Worm (Caenorhabditis elegans) whole organism, mixed stage, embryonic: Measurements from ENCODE around the gene T26H10.2.

Experiments
- ceh-39 ChIP-seq: fragments of 150-350 bp; optimal IDR thresholded peaks from 2 replicates; lab custom pipeline; 2014; ENCODE audit warnings: missing biosample characterization, missing genetic modification characterization
- ces-1 ChIP-seq: fragments of 150-350 bp; optimal IDR thresholded peaks from 2 replicates; lab custom pipeline; 2014; ENCODE audit warnings: missing biosample characterization, missing genetic modification reagents, missing genetic modification characterization
- hlh-1 ChIP-seq: fragments of 150-350 bp; optimal IDR thresholded peaks from 2 replicates; lab custom pipeline; 2014; ENCODE audit warnings: missing biosample characterization, missing genetic modification reagents, missing genetic modification characterization
- mep-1 ChIP-seq: fragments of 150-350 bp; optimal IDR thresholded peaks from 2 replicates; lab custom pipeline; 2017; ENCODE audit warnings: missing biosample characterization, missing genetic modification reagents, missing genetic modification characterization, inconsistent platforms
- mls-2 ChIP-seq: sonication (generic microtip); optimal IDR thresholded peaks from 2 replicates; lab custom pipeline; 2016; ENCODE audit warnings: mild to moderate bottlenecking, missing genetic modification characterization, moderate library complexity, missing compliant biosample characterization
- nhr-76 ChIP-seq: sonication (generic microtip); optimal IDR thresholded peaks from 2 replicates; lab custom pipeline; 2017; ENCODE audit warnings: missing biosample characterization, missing genetic modification characterization
- tbx-8 ChIP-seq: fragments of 200-800 bp; sonication (Bioruptor generic); optimal IDR thresholded peaks from 2 replicates; lab custom pipeline; 2018; ENCODE audit warnings: mild to moderate bottlenecking, missing genetic modification characterization, moderate library complexity, missing compliant biosample characterization
- unc-120 ChIP-seq: sonication (generic microtip); optimal IDR thresholded peaks from 2 replicates; lab custom pipeline; 2017; ENCODE audit warnings: missing genetic modification characterization, missing compliant biosample characterization; ENCODE audit not compliant: poor library complexity, severe bottlenecking
- unc-62 ChIP-seq: fragments of 150-350 bp; optimal IDR thresholded peaks from 2 replicates; lab custom pipeline; 2014; ENCODE audit warnings: missing biosample characterization, missing genetic modification reagents, missing genetic modification characterization
- zip-8 ChIP-seq: fragments of 150-350 bp; optimal IDR thresholded peaks from 2 replicates; lab custom pipeline; 2014; ENCODE audit warnings: missing biosample characterization, missing genetic modification characterization
- ztf-11 ChIP-seq: fragments of 150-350 bp; optimal IDR thresholded peaks from 2 replicates; lab custom pipeline; 2014; ENCODE audit warnings: missing biosample characterization, missing genetic modification characterization

T26H10.2 gene

ce11 chrV:11379341-11379740, 45.1 kb downstream of the T26H10.2 start:
- TF ChIP-seq unc-62 (GFP tag; lab: Kevin White, UChicago) = no peak
- TF ChIP-seq ces-1 = peak; percentile 70

ce11 chrV:11375150-11375792, 49.2 kb downstream of the T26H10.2 start, which contains the start of gene cnb-1:
TSS of gene cnb-1 (plus strand) at chrV:11375742.
- peak; percentile 63 for TF ChIP-seq unc-62 (GFP tag; lab: Kevin White, UChicago)
- TF ChIP-seq ces-1 = peak; percentile 81
- no peak for TF ChIP-seq ceh-39 (tag; lab: Kevin White, UChicago)
- TF ChIP-seq unc-120 (tag; lab: Kevin White, UChicago) = peak; percentile 78
- TF ChIP-seq tbx-8 (GFP tag; lab: Kevin White, UChicago) = no peak
- peak; percentile 19 for TF ChIP-seq hlh-1
- peak; percentile 20 for TF ChIP-seq mep-1 (tag; lab: Kevin White, UChicago)
- no peak for TF ChIP-seq nhr-76
- TF ChIP-seq mls-2 = peak; percentile 42

DNA sequence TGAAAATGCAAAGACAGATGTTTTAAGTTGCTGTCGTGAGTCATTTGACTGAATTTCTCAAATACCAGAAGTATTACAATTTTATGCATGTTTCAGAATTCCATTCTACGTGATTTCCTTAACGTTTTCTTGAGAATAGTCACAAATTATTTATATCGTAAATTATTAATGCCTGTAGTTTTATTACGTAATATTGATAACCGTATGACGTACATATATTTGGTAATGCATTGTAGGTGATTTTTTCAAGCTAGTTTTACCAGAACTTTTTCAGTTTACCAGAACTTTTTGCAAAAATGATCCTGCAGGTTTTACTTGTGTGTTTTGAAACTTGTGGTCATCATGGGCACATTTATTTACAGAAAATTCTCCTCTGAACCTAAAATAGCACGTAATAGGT, 50.5 kb downstream of the T26H10.2 start:
- TF ChIP-seq ztf-11 (tag; lab: Kevin White, UChicago) = no peak
- peak; percentile 92 for TF ChIP-seq zip-8 (tag; lab: Kevin White, UChicago)
